Worm (Caenorhabditis elegans) whole organism, young adult: ENCODE measurements around the gene D1022.3.

Source experiments
- B0019.2 ChIP-seq: fragments of 200-800 bp; sonication (Bioruptor generic); conservative IDR thresholded peaks from 2 replicates; pipeline ENCODE4 v1.3.6; 2022; ENCODE audit warnings: missing genetic modification reagents, missing genetic modification characterization, missing compliant biosample characterization
- B0336.3 ChIP-seq: fragments of 200-800 bp; sonication (Bioruptor generic); IDR thresholded peaks from 2 replicates; pipeline ENCODE4 v1.3.6; 2022; ENCODE audit warnings: missing genetic modification characterization, missing compliant biosample characterization
- C17E4.6 ChIP-seq: fragments of 200-800 bp; sonication (Bioruptor generic); IDR thresholded peaks from 2 replicates; pipeline ENCODE4 v1.3.6; 2022; ENCODE audit warnings: missing genetic modification reagents, missing genetic modification characterization, missing compliant biosample characterization
- D2030.7 ChIP-seq: fragments of 200-800 bp; sonication (Bioruptor generic); IDR thresholded peaks from 2 replicates; pipeline ENCODE4 v1.3.6; 2022; ENCODE audit warnings: missing genetic modification reagents, missing genetic modification characterization, missing compliant biosample characterization
- F33H1.4 ChIP-seq: fragments of 200-800 bp; sonication (Bioruptor generic); IDR thresholded peaks from 2 replicates; pipeline ENCODE4 v1.3.6; 2022; ENCODE audit warnings: missing genetic modification reagents, missing genetic modification characterization, missing compliant biosample characterization
- F55B11.4 ChIP-seq: sonication (generic microtip); optimal IDR thresholded peaks from 2 replicates; lab custom pipeline; 2016; ENCODE audit warnings: missing compliant biosample characterization, missing genetic modification characterization, borderline replicate concordance; ENCODE audit not compliant: insufficient read depth
- F57A8.1 ChIP-seq: fragments of 200-800 bp; sonication (Bioruptor generic); optimal IDR thresholded peaks from 2 replicates; lab custom pipeline; 2018; ENCODE audit warnings: mild to moderate bottlenecking, missing genetic modification characterization, moderate library complexity, missing compliant biosample characterization
- F57C9.4 ChIP-seq: sonication (generic microtip); optimal IDR thresholded peaks from 2 replicates; lab custom pipeline; 2017; ENCODE audit warnings: mild to moderate bottlenecking, missing genetic modification characterization, missing compliant biosample characterization
- K11D2.4 ChIP-seq: fragments of 200-800 bp; sonication (Bioruptor generic); IDR thresholded peaks from 2 replicates; pipeline ENCODE4 v1.3.6; 2022; ENCODE audit warnings: missing genetic modification reagents, missing genetic modification characterization, missing compliant biosample characterization
- ZK185.1 ChIP-seq: sonication (generic microtip); optimal IDR thresholded peaks from 2 replicates; lab custom pipeline; 2016; ENCODE audit warnings: mild to moderate bottlenecking, missing genetic modification characterization, missing compliant biosample characterization; ENCODE audit not compliant: poor library complexity, severe bottlenecking
- ama-1 ChIP-seq, 3 experiments: fragments of 150-350 bp in 1 of 3; sonication (generic microtip) in 2 of 3; optimal IDR thresholded peaks; 2 replicates each; lab custom pipeline; 2014 to 2018; ENCODE audit warnings: missing biosample characterization in 2 of 3, missing genetic modification characterization in 2 of 3, missing genetic modification reagents in 2 of 3
- aptf-3 ChIP-seq: fragments of 200-800 bp; sonication (Bioruptor generic); IDR thresholded peaks from 2 replicates; pipeline ENCODE4 v1.3.6; 2022; ENCODE audit warnings: missing genetic modification characterization, missing compliant biosample characterization
- atf-7 ChIP-seq: sonication (generic microtip); optimal IDR thresholded peaks from 2 replicates; lab custom pipeline; 2017; ENCODE audit warnings: mild to moderate bottlenecking, missing genetic modification characterization, missing compliant biosample characterization
- attf-3 ChIP-seq: fragments of 200-800 bp; sonication (Bioruptor generic); conservative IDR thresholded peaks from 2 replicates; pipeline ENCODE4 v1.3.6; 2022; ENCODE audit warnings: missing genetic modification reagents, missing genetic modification characterization, missing compliant biosample characterization
- attf-5 ChIP-seq: fragments of 200-800 bp; sonication (Bioruptor generic); optimal IDR thresholded peaks from 2 replicates; lab custom pipeline; 2018; ENCODE audit warnings: mild to moderate bottlenecking, missing genetic modification characterization, missing compliant biosample characterization
- bed-1 ChIP-seq: fragments of 200-800 bp; sonication (Bioruptor generic); IDR thresholded peaks from 2 replicates; pipeline ENCODE4 v1.3.6; 2022; ENCODE audit warnings: missing genetic modification reagents, missing genetic modification characterization, missing compliant biosample characterization
- bed-2 ChIP-seq: fragments of 200-800 bp; sonication (Bioruptor generic); IDR thresholded peaks from 2 replicates; pipeline ENCODE4 v1.3.6; 2022; ENCODE audit warnings: missing genetic modification reagents, missing genetic modification characterization, missing compliant biosample characterization
- ccch-3 ChIP-seq: fragments of 200-800 bp; sonication (Bioruptor generic); optimal IDR thresholded peaks from 2 replicates; lab custom pipeline; 2018; ENCODE audit warnings: mild to moderate bottlenecking, missing genetic modification characterization, missing compliant biosample characterization
- cebp-2 ChIP-seq: fragments of 200-800 bp; sonication (Bioruptor generic); IDR thresholded peaks from 2 replicates; pipeline ENCODE4 v1.3.6; 2022; ENCODE audit warnings: missing genetic modification characterization, missing compliant biosample characterization
- die-1 ChIP-seq: sonication (generic microtip); optimal IDR thresholded peaks from 2 replicates; lab custom pipeline; 2016; ENCODE audit warnings: missing genotype, mild to moderate bottlenecking, missing genetic modification characterization, missing compliant biosample characterization
- egrh-3 ChIP-seq: fragments of 200-800 bp; sonication (Bioruptor generic); IDR thresholded peaks from 2 replicates; pipeline ENCODE4 v1.3.6; 2022; ENCODE audit warnings: missing genetic modification reagents, missing genetic modification characterization, missing compliant biosample characterization
- fkh-3 ChIP-seq: sonication (generic microtip); optimal IDR thresholded peaks from 2 replicates; lab custom pipeline; 2016; ENCODE audit warnings: mild to moderate bottlenecking, missing genetic modification characterization, missing compliant biosample characterization
- gei-17 ChIP-seq: fragments of 200-800 bp; sonication (Bioruptor generic); optimal IDR thresholded peaks from 2 replicates; lab custom pipeline; 2018; ENCODE audit warnings: mild to moderate bottlenecking, missing genetic modification characterization, missing compliant biosample characterization
- hlh-26 ChIP-seq: fragments of 200-800 bp; sonication (Bioruptor generic); conservative IDR thresholded peaks from 2 replicates; pipeline ENCODE4 v1.3.6; 2022; ENCODE audit warnings: missing genetic modification reagents, missing genetic modification characterization, missing compliant biosample characterization
- lin-40 ChIP-seq: sonication (generic microtip); optimal IDR thresholded peaks from 2 replicates; lab custom pipeline; 2016; ENCODE audit warnings: missing genetic modification characterization, mild to moderate bottlenecking, missing compliant biosample characterization, missing genotype, missing genetic modification reagents
- lin-54 ChIP-seq: fragments of 200-800 bp; sonication (Bioruptor generic); optimal IDR thresholded peaks from 2 replicates; lab custom pipeline; 2018; ENCODE audit warnings: mild to moderate bottlenecking, missing genetic modification characterization, missing compliant biosample characterization
- lsy-27 ChIP-seq: sonication (generic microtip); optimal IDR thresholded peaks from 2 replicates; lab custom pipeline; 2017; ENCODE audit warnings: missing genetic modification characterization, mild to moderate bottlenecking, missing compliant biosample characterization, antibody characterized with exemption, missing genotype, borderline replicate concordance; ENCODE audit not compliant: insufficient read depth
- madf-8 ChIP-seq: fragments of 200-800 bp; sonication (Bioruptor generic); conservative IDR thresholded peaks from 2 replicates; pipeline ENCODE4 v1.3.6; 2022; ENCODE audit warnings: missing genetic modification reagents, missing genetic modification characterization, missing compliant biosample characterization
- nfya-2 ChIP-seq: fragments of 200-800 bp; sonication (Bioruptor generic); IDR thresholded peaks from 2 replicates; pipeline ENCODE4 v1.3.6; 2022; ENCODE audit warnings: missing genetic modification reagents, missing genetic modification characterization, missing compliant biosample characterization
- nhr-90 ChIP-seq: sonication (generic microtip); optimal IDR thresholded peaks from 2 replicates; lab custom pipeline; 2016; ENCODE audit warnings: missing genotype, mild to moderate bottlenecking, missing genetic modification characterization, missing compliant biosample characterization
- pha-4 ChIP-seq: fragments of 150-350 bp; sonication (generic microtip); optimal IDR thresholded peaks from 2 replicates; lab custom pipeline; 2014; ENCODE audit warnings: missing biosample characterization, missing genetic modification reagents, missing genetic modification characterization
- rcor-1 ChIP-seq: fragments of 200-800 bp; sonication (Bioruptor generic); IDR thresholded peaks from 2 replicates; pipeline ENCODE4 v1.3.6; 2022; ENCODE audit warnings: missing genetic modification reagents, missing genetic modification characterization, missing compliant biosample characterization
- repo-1 ChIP-seq: sonication (generic microtip); optimal IDR thresholded peaks from 2 replicates; lab custom pipeline; 2017; ENCODE audit warnings: mild to moderate bottlenecking, missing genetic modification characterization, missing compliant biosample characterization
- rpc-1 ChIP-seq, 2 experiments: fragments of 150-350 bp in 1 of 2; sonication (generic microtip) in 1 of 2; optimal IDR thresholded peaks; 2 replicates each; lab custom pipeline; 2014 to 2018; ENCODE audit warnings: missing biosample characterization in 1 of 2, missing genetic modification characterization in 1 of 2, missing genetic modification reagents in 1 of 2, missing genotype in 1 of 2
- sea-2 ChIP-seq: fragments of 200-800 bp; sonication (Bioruptor generic); IDR thresholded peaks from 2 replicates; pipeline ENCODE4 v1.3.6; 2022; ENCODE audit warnings: missing genetic modification characterization, missing compliant biosample characterization
- somi-1 ChIP-seq: fragments of 200-800 bp; sonication (Bioruptor generic); optimal IDR thresholded peaks from 2 replicates; lab custom pipeline; 2018; ENCODE audit warnings: mild to moderate bottlenecking, missing genetic modification characterization, missing compliant biosample characterization
- sptf-2 ChIP-seq: fragments of 200-800 bp; sonication (Bioruptor generic); optimal IDR thresholded peaks from 2 replicates; lab custom pipeline; 2018; ENCODE audit warnings: mild to moderate bottlenecking, missing genetic modification characterization, missing compliant biosample characterization
- tbp1 ChIP-seq: fragments of 200-800 bp; sonication (Bioruptor generic); optimal IDR thresholded peaks from 2 replicates; lab custom pipeline; 2018; ENCODE audit warnings: mild to moderate bottlenecking, missing genetic modification characterization, missing compliant biosample characterization
- ztf-25 ChIP-seq: fragments of 200-800 bp; sonication (Bioruptor generic); IDR thresholded peaks from 2 replicates; pipeline ENCODE4 v1.3.6; 2022; ENCODE audit warnings: missing genetic modification reagents, missing genetic modification characterization, missing compliant biosample characterization
- ztf-26 ChIP-seq: sonication (generic microtip); optimal IDR thresholded peaks from 2 replicates; lab custom pipeline; 2017; ENCODE audit warnings: missing genetic modification characterization, missing compliant biosample characterization
- ztf-28 ChIP-seq: fragments of 200-800 bp; sonication (Bioruptor generic); IDR thresholded peaks from 2 replicates; pipeline ENCODE4 v1.3.6; 2022; ENCODE audit warnings: missing genetic modification reagents, missing genetic modification characterization, missing compliant biosample characterization

The D1022.3 gene

ce11 chrII:7478487-7479234 lies 22.6 kb upstream of the D1022.3 start, which contains the start of the genes aka-1 and ubc-6 (continued):
- TF ChIP-seq attf-5 (GFP tag; lab: Kevin White, UChicago) (peak; percentile 96), repo-1 (tag; lab: Kevin White, UChicago) (peak; percentile 22), nhr-90 (tag; lab: Kevin White, UChicago) (peak; percentile 77), ama-1 (optimal IDR thresholded peaks at IDR 0.05; lab: Kevin White, UChicago) (no peak), ama-1 (GFP tag; optimal IDR thresholded peaks at IDR 0.05; lab: Kevin White, UChicago) (no peak), ZK185.1 (tag; lab: Kevin White, UChicago) (peak; percentile 77), nfya-2 (GFP tag; lab: Robert Waterston, UW) (no peak), hlh-26 (GFP tag; lab: Robert Waterston, UW) (no peak), attf-3 (GFP tag; lab: Robert Waterston, UW) (peak; percentile 83), gei-17 (GFP tag; lab: Kevin White, UChicago) (peak; percentile 66), rpc-1 (optimal IDR thresholded peaks at IDR 0.05; lab: Kevin White, UChicago) (peak; percentile 40), rpc-1 (tag; optimal IDR thresholded peaks at IDR 0.05; lab: Kevin White, UChicago) (no peak), lsy-27 (peak; percentile 55), atf-7 (tag; lab: Kevin White, UChicago) (peak; percentile 62), ccch-3 (no peak), cebp-2 (GFP tag; lab: Robert Waterston, UW) (peak; percentile 78; the same call in 1 of the 2 replicates), F57C9.4 (no peak), K11D2.4 (GFP tag; lab: Robert Waterston, UW) (peak; percentile 94), B0336.3 (GFP tag; lab: Robert Waterston, UW) (peak; percentile 91), pha-4 (tag; lab: Kevin White, UChicago) (no peak), F33H1.4 (peak; percentile 80), lin-40 (peak; percentile 95), lin-54 (GFP tag; lab: Kevin White, UChicago) (peak; percentile 89), bed-2 (GFP tag; lab: Robert Waterston, UW) (peak; percentile 89), die-1 (tag; lab: Kevin White, UChicago) (peak; percentile 33), madf-8 (GFP tag; lab: Robert Waterston, UW) (peak; percentile 85), D2030.7 (peak; percentile 98), bed-1 (GFP tag; lab: Robert Waterston, UW) (peak; percentile 70; the same call in 1 of the 2 replicates), tbp1 (GFP tag; lab: Kevin White, UChicago) (peak; percentile 72), egrh-3 (GFP tag; lab: Robert Waterston, UW) (peak; percentile 87), ztf-26 (peak; percentile 73), aptf-3 (GFP tag; lab: Robert Waterston, UW) (no peak), sea-2 (GFP tag; lab: Robert Waterston, UW) (0 out of 2 replicates have a peak, but pooled peaks have one; percentile 34), ztf-28 (GFP tag; lab: Robert Waterston, UW) (peak; percentile 92), C17E4.6 (GFP tag; lab: Robert Waterston, UW) (peak; percentile 91)

ce11 chrII:7469318-7469717 lies 13.2 kb upstream of the D1022.3 start:
- TF ChIP-seq rpc-1 (optimal IDR thresholded peaks at IDR 0.05; lab: Kevin White, UChicago) (no peak), rpc-1 (tag; optimal IDR thresholded peaks at IDR 0.05; lab: Kevin White, UChicago) (no peak), ztf-25 (GFP tag; lab: Robert Waterston, UW) (no peak), ztf-28 (GFP tag; lab: Robert Waterston, UW) (no peak), fkh-3 (no peak), sptf-2 (GFP tag; lab: Kevin White, UChicago) (no peak), madf-8 (GFP tag; lab: Robert Waterston, UW) (no peak), B0019.2 (GFP tag; lab: Robert Waterston, UW) (no peak), somi-1 (GFP tag; lab: Kevin White, UChicago) (no peak), F57A8.1 (GFP tag; lab: Kevin White, UChicago) (no peak), lsy-27 (no peak), rcor-1 (GFP tag; lab: Robert Waterston, UW) (no peak), F55B11.4 (tag; lab: Kevin White, UChicago) (no peak), cebp-2 (GFP tag; lab: Robert Waterston, UW) (no peak), ccch-3 (no peak)
- TF ChIP-seq, all 124 proteins: peak for 0
